Fruit fly (Drosophila melanogaster): Measurements from ENCODE around the gene CG10171.
A peak's percentile ranks its signal among the peaks of the same experiment; 100 is the strongest.

The CG10171 gene

DNA sequence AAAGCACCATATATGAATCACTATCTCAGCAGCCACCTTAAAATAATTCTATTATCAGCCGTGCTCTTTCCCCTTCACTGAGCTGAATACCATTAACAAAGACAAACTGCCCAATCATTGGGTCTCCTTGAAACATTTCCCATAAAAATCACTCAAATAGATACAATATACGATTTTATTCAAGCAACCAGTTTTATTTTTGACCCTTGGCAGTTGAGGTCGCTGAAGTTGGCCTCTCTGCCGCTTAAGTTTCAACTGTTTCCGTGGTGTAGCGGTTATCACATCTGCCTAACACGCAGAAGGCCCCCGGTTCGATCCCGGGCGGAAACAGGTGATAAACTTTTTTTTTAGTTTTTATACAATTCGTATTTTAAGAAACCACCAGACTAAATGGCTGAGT, 45.1 kb upstream of the CG10171 start (continued):
- TF ChIP-seq CG10274 (GFP tag; optimal IDR thresholded peaks at IDR 0.05), result no peak
- TF ChIP-seq E2f2 (GFP tag; IDR thresholded peaks at IDR 0.05), result no peak
- no peak for TF ChIP-seq CG43689 (GFP tag; IDR thresholded peaks at IDR 0.05)
- no peak for TF ChIP-seq croc (GFP tag; conservative IDR thresholded peaks at IDR 0.05)
- no peak for TF ChIP-seq fd3F (GFP tag; optimal IDR thresholded peaks at IDR 0.05)
- no peak for TF ChIP-seq Xbp1 (GFP tag; optimal IDR thresholded peaks at IDR 0.05)
- no peak for TF ChIP-seq CG1603 (tag; optimal IDR thresholded peaks at IDR 0.05)
- TF ChIP-seq vvl (GFP tag; IDR thresholded peaks at IDR 0.05), result no peak; the same call in 1 of the 2 replicates
- peak; percentile 79 for TF ChIP-seq amos (GFP tag; IDR thresholded peaks at IDR 0.05; ENCODE audit: partially characterized antibody)
- no peak for TF ChIP-seq CG3838 (GFP tag; optimal IDR thresholded peaks at IDR 0.05)
- no peak for TF ChIP-seq Dek (tag; optimal IDR thresholded peaks at IDR 0.05)
- TF ChIP-seq CG6813 (GFP tag; optimal IDR thresholded peaks at IDR 0.05), result no peak
- no peak for TF ChIP-seq CG31224 (GFP tag; IDR thresholded peaks at IDR 0.05)
- TF ChIP-seq kah (GFP tag; optimal IDR thresholded peaks at IDR 0.05), result no peak
- TF ChIP-seq sc (optimal IDR thresholded peaks at IDR 0.05), result no peak
- TF ChIP-seq sc (GFP tag; optimal IDR thresholded peaks at IDR 0.05), result no peak
- no peak for TF ChIP-seq Mes4 (GFP tag; optimal IDR thresholded peaks at IDR 0.05)
- TF ChIP-seq Vsx1 (GFP tag; optimal IDR thresholded peaks at IDR 0.05), result no peak
- TF ChIP-seq prd (optimal IDR thresholded peaks at IDR 0.05), result no peak
- TF ChIP-seq prd (GFP tag; IDR thresholded peaks at IDR 0.05), result no peak
- TF ChIP-seq psq (GFP tag; optimal IDR thresholded peaks at IDR 0.05), result no peak
- no peak for TF ChIP-seq pros (GFP tag; optimal IDR thresholded peaks at IDR 0.05)
- TF ChIP-seq Ada2b (GFP tag; IDR thresholded peaks at IDR 0.05), result no peak
- no peak for TF ChIP-seq CG16815 (GFP tag; optimal IDR thresholded peaks at IDR 0.05)
- TF ChIP-seq Opbp (GFP tag; IDR thresholded peaks at IDR 0.05; ENCODE audit: partially characterized antibody), result peak; percentile 81
- TF ChIP-seq Hmx (GFP tag; optimal IDR thresholded peaks at IDR 0.05), result no peak
- TF ChIP-seq Dbx (GFP tag; IDR thresholded peaks at IDR 0.05), result no peak
- TF ChIP-seq CG6689 (GFP tag; IDR thresholded peaks at IDR 0.05), result no peak
- no peak for TF ChIP-seq CG2712 (tag; optimal IDR thresholded peaks at IDR 0.05)
- TF ChIP-seq gsb (GFP tag; IDR thresholded peaks at IDR 0.05), result no peak
- peak; percentile 54 for TF ChIP-seq sens (GFP tag)
- TF ChIP-seq p53 (GFP tag; optimal IDR thresholded peaks at IDR 0.05), result no peak
- TF ChIP-seq Med (GFP tag), result peak; percentile 14
- no peak for TF ChIP-seq Camta (GFP tag; optimal IDR thresholded peaks at IDR 0.05)
- TF ChIP-seq al (GFP tag; IDR thresholded peaks at IDR 0.05), result no peak
- TF ChIP-seq ci (GFP tag; IDR thresholded peaks at IDR 0.05), result 0 out of 3 replicates have a peak, but pooled peaks have one; percentile 15
- TF ChIP-seq abd-A (tag; optimal IDR thresholded peaks at IDR 0.05), result peak; percentile 79
- TF ChIP-seq CG9876 (GFP tag; optimal IDR thresholded peaks at IDR 0.05), result no peak
- no peak for TF ChIP-seq CG11504 (tag; optimal IDR thresholded peaks at IDR 0.05)
- no peak for TF ChIP-seq jumu (GFP tag; optimal IDR thresholded peaks at IDR 0.05)
- peak; percentile 52 for TF ChIP-seq CG13894 (tag; optimal IDR thresholded peaks at IDR 0.05)
- no peak for TF ChIP-seq CG8944 (GFP tag; optimal IDR thresholded peaks at IDR 0.05)
- no peak for TF ChIP-seq CG15601 (tag; optimal IDR thresholded peaks at IDR 0.05)
- TF ChIP-seq CG7928 (GFP tag; optimal IDR thresholded peaks at IDR 0.05), result no peak
- TF ChIP-seq Sry-δ (GFP tag; optimal IDR thresholded peaks at IDR 0.05), result no peak
- TF ChIP-seq CG7745 (tag; optimal IDR thresholded peaks at IDR 0.05), result no peak
- peak; percentile 73 for TF ChIP-seq CG16813 (GFP tag; IDR thresholded peaks at IDR 0.05; ENCODE audit: partially characterized antibody)
- no peak for TF ChIP-seq CG18599 (GFP tag; optimal IDR thresholded peaks at IDR 0.05)
- peak; percentile 64 for TF ChIP-seq CG12769 (tag; optimal IDR thresholded peaks at IDR 0.05)
- TF ChIP-seq CG5953 (GFP tag; IDR thresholded peaks at IDR 0.05), result no peak
- peak in 1 of 2 experiments; percentile 45 for TF ChIP-seq Hr78 (GFP tag; optimal IDR thresholded peaks at IDR 0.05)
- peak; percentile 47 for TF ChIP-seq HLH4C (GFP tag; IDR thresholded peaks at IDR 0.05; ENCODE audit: partially characterized antibody)

Measured in whole organism, embryonic.